Worm (Caenorhabditis elegans) whole organism, late embryonic: Measurements from ENCODE around the gene nspe-8.

Source experiments
- ceh-22 ChIP-seq: sonication (generic microtip); optimal IDR thresholded peaks from 2 replicates; lab custom pipeline; 2017; ENCODE audit warnings: missing biosample characterization, missing genetic modification characterization
- ceh-34 ChIP-seq: sonication (generic microtip); optimal IDR thresholded peaks from 2 replicates; lab custom pipeline; 2016; ENCODE audit warnings: mild to moderate bottlenecking, missing genetic modification characterization, missing compliant biosample characterization
- ceh-45 ChIP-seq: fragments of 200-800 bp; sonication (Bioruptor generic); IDR thresholded peaks from 2 replicates; pipeline ENCODE4 v1.3.6; 2022; ENCODE audit warnings: missing genetic modification reagents, missing genetic modification characterization, missing compliant biosample characterization
- ceh-6 ChIP-seq: fragments of 200-800 bp; sonication (Bioruptor generic); optimal IDR thresholded peaks from 2 replicates; lab custom pipeline; 2018; ENCODE audit warnings: mild to moderate bottlenecking, missing genetic modification characterization, missing compliant biosample characterization
- ceh-9 ChIP-seq: sonication (generic microtip); optimal IDR thresholded peaks from 2 replicates; lab custom pipeline; 2016; ENCODE audit warnings: mild to moderate bottlenecking, missing genetic modification characterization, inconsistent platforms, missing compliant biosample characterization
- che-1 ChIP-seq: sonication (generic microtip); optimal IDR thresholded peaks from 2 replicates; lab custom pipeline; 2016; ENCODE audit warnings: mild to moderate bottlenecking, missing genetic modification characterization, missing compliant biosample characterization
- elt-4 ChIP-seq: sonication (generic microtip); optimal IDR thresholded peaks from 2 replicates; lab custom pipeline; 2016; ENCODE audit warnings: missing genetic modification characterization, missing compliant biosample characterization
- lin-11 ChIP-seq: fragments of 200-800 bp; sonication (Bioruptor generic); optimal IDR thresholded peaks from 2 replicates; lab custom pipeline; 2018; ENCODE audit warnings: mild to moderate bottlenecking, missing genetic modification characterization, missing compliant biosample characterization
- nfya-1 ChIP-seq: sonication (generic microtip); optimal IDR thresholded peaks from 2 replicates; lab custom pipeline; 2017; ENCODE audit warnings: missing genetic modification characterization, mild to moderate bottlenecking, missing compliant biosample characterization, antibody characterized with exemption, moderate library complexity
- nhr-11 ChIP-seq: fragments of 150-350 bp; optimal IDR thresholded peaks from 2 replicates; lab custom pipeline; 2014; ENCODE audit warnings: missing biosample characterization, missing genetic modification characterization
- pha-4 ChIP-seq: fragments of 150-350 bp; optimal IDR thresholded peaks from 2 replicates; lab custom pipeline; 2018; ENCODE audit warnings: missing biosample characterization, missing genetic modification reagents, missing genetic modification characterization
- pqm-1 ChIP-seq: sonication (generic microtip); optimal IDR thresholded peaks from 2 replicates; lab custom pipeline; 2016; ENCODE audit warnings: missing genetic modification characterization, missing compliant biosample characterization

DNA sequence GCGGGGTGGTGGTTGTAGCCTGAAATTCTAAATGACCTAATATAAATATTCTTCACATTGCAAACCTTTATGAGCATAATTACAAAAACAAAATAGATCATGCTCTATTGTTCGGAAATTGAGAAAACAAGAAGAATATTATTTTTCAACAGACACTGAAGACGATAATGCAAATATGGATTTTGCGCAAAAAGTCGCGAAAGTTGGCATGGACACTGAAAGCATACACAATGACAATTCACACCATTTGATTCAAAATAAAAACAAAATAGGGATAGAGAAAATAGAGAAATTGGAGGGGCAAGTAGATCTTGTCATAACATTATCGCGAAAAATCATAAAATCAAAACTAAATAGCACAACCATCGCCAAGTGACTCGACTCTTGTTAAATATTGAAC, 49.0 kb downstream of the nspe-8 start, which contains the start of gene Y38E10A.35:
- TF ChIP-seq pqm-1 (tag; lab: Kevin White, UChicago) (no peak), ceh-6 (GFP tag; lab: Kevin White, UChicago) (no peak), nhr-11 (tag; lab: Kevin White, UChicago) (no peak), ceh-34 (tag; lab: Kevin White, UChicago) (no peak), che-1 (tag; lab: Kevin White, UChicago) (no peak), elt-4 (tag; lab: Kevin White, UChicago) (no peak), lin-11 (no peak), ceh-22 (tag; lab: Kevin White, UChicago) (no peak), ceh-45 (GFP tag; lab: Robert Waterston, UW) (no peak), pha-4 (no peak), nfya-1 (no peak), ceh-9 (tag; lab: Kevin White, UChicago) (no peak)
